Fruit fly (Drosophila melanogaster) whole organism, embryonic: Measurements from ENCODE around the gene bin.

Experiments used
- Abd-B ChIP-seq: fragments of 200-800 bp; sonication (Bioruptor generic); optimal IDR thresholded peaks from 2 replicates; lab custom pipeline; 2018; ENCODE audit warnings: missing biosample characterization, mild to moderate bottlenecking, missing genetic modification characterization, moderate library complexity
- Adf1 ChIP-seq: fragments of 200-800 bp; sonication (Bioruptor generic); IDR thresholded peaks from 2 replicates; pipeline ENCODE4 v1.3.6; 2022; ENCODE audit warnings: missing biosample characterization, missing genetic modification characterization
- CG10431 ChIP-seq: fragments of 200-800 bp; sonication (Bioruptor generic); optimal IDR thresholded peaks from 3 replicates; lab custom pipeline; 2018; ENCODE audit warnings: missing biosample characterization, mild to moderate bottlenecking, missing genetic modification characterization
- CG11696 ChIP-seq: fragments of 200-800 bp; sonication (Bioruptor generic); IDR thresholded peaks from 2 replicates; pipeline ENCODE4 v1.3.6; 2022; ENCODE audit warnings: missing biosample characterization, missing genetic modification characterization
- CG12155 ChIP-seq: fragments of 200-800 bp; sonication (Bioruptor generic); optimal IDR thresholded peaks from 3 replicates; lab custom pipeline; 2016; ENCODE audit warnings: missing biosample characterization, missing genetic modification characterization
- CG12659 ChIP-seq: fragments of 200-800 bp; sonication (Bioruptor generic); optimal IDR thresholded peaks from 3 replicates; lab custom pipeline; 2017; ENCODE audit warnings: mild to moderate bottlenecking, missing biosample characterization, missing genetic modification reagents, missing genetic modification characterization
- CG15073 ChIP-seq: fragments of 200-800 bp; sonication (Bioruptor generic); optimal IDR thresholded peaks from 2 replicates; lab custom pipeline; 2016; ENCODE audit warnings: missing biosample characterization, missing genetic modification characterization
- CG2199 ChIP-seq: fragments of 200-800 bp; sonication (Bioruptor generic); IDR thresholded peaks from 3 replicates; pipeline ENCODE4 v1.3.6; 2022; ENCODE audit warnings: missing biosample characterization, missing genetic modification characterization
- CG3163 ChIP-seq: fragments of 200-800 bp; sonication (Bioruptor generic); optimal IDR thresholded peaks from 3 replicates; lab custom pipeline; 2016; ENCODE audit warnings: missing biosample characterization, missing genetic modification characterization
- CG42726 ChIP-seq: fragments of 200-800 bp; sonication (Bioruptor generic); IDR thresholded peaks from 2 replicates; pipeline ENCODE4 v1.3.6; 2022; ENCODE audit warnings: missing biosample characterization, missing genetic modification characterization; ENCODE audit not compliant: partially characterized antibody
- CG6254 ChIP-seq: fragments of 200-800 bp; sonication (Bioruptor generic); optimal IDR thresholded peaks from 3 replicates; lab custom pipeline; 2017; ENCODE audit warnings: mild to moderate bottlenecking, missing biosample characterization, missing genetic modification reagents, missing genetic modification characterization
- CG8924 ChIP-seq: fragments of 200-800 bp; optimal IDR thresholded peaks from 3 replicates; lab custom pipeline; 2019; ENCODE audit warnings: missing biosample characterization, mild to moderate bottlenecking, missing genetic modification characterization, moderate library complexity
- CHES-1-like ChIP-seq: fragments of 200-800 bp; sonication (Bioruptor generic); optimal IDR thresholded peaks from 2 replicates; lab custom pipeline; 2016; ENCODE audit warnings: missing biosample characterization, missing genetic modification characterization
- Camta ChIP-seq: fragments of 200-800 bp; sonication (Bioruptor generic); optimal IDR thresholded peaks from 2 replicates; lab custom pipeline; 2016; ENCODE audit warnings: missing biosample characterization, missing genetic modification characterization
- Chrac-16 ChIP-seq: fragments of 200-800 bp; sonication (Bioruptor generic); optimal IDR thresholded peaks from 3 replicates; lab custom pipeline; 2016; ENCODE audit warnings: missing biosample characterization, missing genetic modification characterization
- Dip3 ChIP-seq: fragments of 200-800 bp; sonication (Bioruptor generic); optimal IDR thresholded peaks from 3 replicates; lab custom pipeline; 2016; ENCODE audit warnings: missing biosample characterization, missing genetic modification characterization
- E2f2 ChIP-seq: fragments of 200-800 bp; sonication (Bioruptor generic); IDR thresholded peaks from 2 replicates; pipeline ENCODE4 v1.3.6; 2022; ENCODE audit warnings: missing biosample characterization, missing genetic modification characterization
- H15 ChIP-seq: fragments of 200-800 bp; sonication (Bioruptor generic); IDR thresholded peaks from 3 replicates; pipeline ENCODE4 v1.3.6; 2022; ENCODE audit warnings: missing biosample characterization, missing genetic modification characterization
- HHEX ChIP-seq: fragments of 200-800 bp; sonication (Bioruptor generic); optimal IDR thresholded peaks from 3 replicates; lab custom pipeline; 2017; ENCODE audit warnings: missing biosample characterization, mild to moderate bottlenecking, missing genetic modification characterization, missing genetic modification reagents
- Hand ChIP-seq: fragments of 200-800 bp; sonication (Bioruptor generic); optimal IDR thresholded peaks from 2 replicates; lab custom pipeline; 2017; ENCODE audit warnings: mild to moderate bottlenecking, missing biosample characterization, missing genetic modification reagents, missing genetic modification characterization
- HmgZ ChIP-seq: fragments of 200-800 bp; sonication (Bioruptor generic); optimal IDR thresholded peaks from 2 replicates; lab custom pipeline; 2018; ENCODE audit warnings: missing biosample characterization, mild to moderate bottlenecking, missing genetic modification characterization
- Hr3 ChIP-seq: fragments of 200-800 bp; sonication (Bioruptor generic); optimal IDR thresholded peaks from 3 replicates; lab custom pipeline; 2016; ENCODE audit warnings: missing biosample characterization, missing genetic modification characterization
- Hr39 ChIP-seq: fragments of >200 bp; optimal IDR thresholded peaks from 2 replicates; lab custom pipeline; 2017
- Lim3 ChIP-seq: fragments of 200-800 bp; sonication (Bioruptor generic); IDR thresholded peaks from 2 replicates; pipeline ENCODE4 v1.3.6; 2022; ENCODE audit warnings: missing biosample characterization, missing genetic modification characterization
- Med ChIP-seq: fragments of 200-800 bp; sonication (Bioruptor generic); peaks from one replicate; lab custom pipeline; 2016; ENCODE audit warnings: missing biosample characterization, missing genetic modification characterization, mild to moderate bottlenecking, inconsistent platforms, moderate library complexity
- Pdp1 ChIP-seq, 2 experiments: fragments of 200-800 bp; sonication (Bioruptor generic); optimal IDR thresholded peaks; 3 replicates each; lab custom pipeline; 2016; ENCODE audit warnings: missing biosample characterization in 2 of 2, missing genetic modification characterization in 2 of 2, mild to moderate bottlenecking in 1 of 2, moderate library complexity in 1 of 2
- Poxn ChIP-seq: fragments of 200-800 bp; sonication (Bioruptor generic); IDR thresholded peaks from 2 replicates; pipeline ENCODE4 v1.3.6; 2022; ENCODE audit warnings: missing biosample characterization, missing genetic modification characterization
- ac ChIP-seq: fragments of 200-800 bp; sonication (Bioruptor generic); optimal IDR thresholded peaks from 3 replicates; lab custom pipeline; 2017; ENCODE audit warnings: missing biosample characterization, mild to moderate bottlenecking, missing genetic modification characterization
- amos ChIP-seq: fragments of 200-800 bp; sonication (Bioruptor generic); IDR thresholded peaks from 2 replicates; pipeline ENCODE4 v1.3.6; 2022; ENCODE audit warnings: missing biosample characterization, missing genetic modification characterization; ENCODE audit not compliant: partially characterized antibody
- bowl ChIP-seq: fragments of 200-800 bp; sonication (Bioruptor generic); IDR thresholded peaks from 2 replicates; pipeline ENCODE4 v1.3.6; 2022; ENCODE audit warnings: missing biosample characterization, missing genetic modification characterization
- cato ChIP-seq: fragments of 200-800 bp; sonication (Bioruptor generic); optimal IDR thresholded peaks from 2 replicates; lab custom pipeline; 2016; ENCODE audit warnings: missing biosample characterization, missing genetic modification characterization, borderline replicate concordance
- chif ChIP-seq, 2 experiments: fragments of 200-800 bp; sonication (Bioruptor generic); optimal IDR thresholded peaks; 3 replicates each; lab custom pipeline; 2016; ENCODE audit warnings: missing biosample characterization in 2 of 2, missing genetic modification characterization in 2 of 2
- dpn ChIP-seq, 2 experiments: fragments of 200-800 bp; sonication (Bioruptor generic); optimal IDR thresholded peaks; 3 replicates each; lab custom pipeline; 2016; ENCODE audit warnings: missing biosample characterization in 2 of 2, missing genetic modification characterization in 2 of 2
- ems ChIP-seq: fragments of 200-800 bp; sonication (Bioruptor generic); optimal IDR thresholded peaks from 3 replicates; lab custom pipeline; 2016; ENCODE audit warnings: missing biosample characterization, missing genetic modification characterization
- hbn ChIP-seq: fragments of 200-800 bp; sonication (Bioruptor generic); IDR thresholded peaks from 2 replicates; pipeline ENCODE4 v1.3.6; 2022; ENCODE audit warnings: missing biosample characterization, missing genetic modification characterization; ENCODE audit not compliant: partially characterized antibody
- lola ChIP-seq, 3 experiments: fragments of >200 bp in 2 of 3; fragments of 200-800 bp in 1 of 3; sonication (Bioruptor generic) in 1 of 3; optimal IDR thresholded peaks; 2 replicates each; lab custom pipeline; 2017 to 2019; ENCODE audit warnings: missing biosample characterization in 3 of 3, missing genetic modification characterization in 3 of 3, mild to moderate bottlenecking in 1 of 3, moderate library complexity in 1 of 3
- nerfin-2 ChIP-seq: fragments of 200-800 bp; sonication (Bioruptor generic); IDR thresholded peaks from 2 replicates; pipeline ENCODE4 v1.3.6; 2022; ENCODE audit warnings: missing biosample characterization, missing genetic modification characterization; ENCODE audit not compliant: partially characterized antibody
- odd ChIP-seq: fragments of 200-800 bp; sonication (Bioruptor generic); optimal IDR thresholded peaks from 2 replicates; lab custom pipeline; 2017; ENCODE audit warnings: missing biosample characterization, mild to moderate bottlenecking, missing genetic modification characterization
- prd ChIP-seq, 3 experiments: fragments of >200 bp in 2 of 3; fragments of 200-800 bp in 1 of 3; sonication (Bioruptor generic) in 1 of 3; optimal IDR thresholded peaks in 2 of 3; IDR thresholded peaks in 1 of 3; 2 replicates in 2 of 3; 3 replicates in 1 of 3; pipeline versions ENCODE4 v1.3.6 to Lab custom; 2017 to 2022; ENCODE audit warnings: missing biosample characterization in 1 of 3, missing genetic modification characterization in 1 of 3
- schlank ChIP-seq: fragments of 200-800 bp; sonication (Bioruptor generic); optimal IDR thresholded peaks from 2 replicates; lab custom pipeline; 2018; ENCODE audit warnings: missing biosample characterization, mild to moderate bottlenecking, missing genetic modification characterization
- sim ChIP-seq: fragments of 200-800 bp; sonication (Bioruptor generic); IDR thresholded peaks from 2 replicates; pipeline ENCODE4 v1.3.6; 2022; ENCODE audit warnings: missing biosample characterization, missing genetic modification characterization
- slou ChIP-seq: fragments of 200-800 bp; sonication (Bioruptor generic); optimal IDR thresholded peaks from 3 replicates; lab custom pipeline; 2016; ENCODE audit warnings: missing biosample characterization, missing genetic modification characterization
- sna ChIP-seq: fragments of 200-800 bp; sonication (Bioruptor generic); IDR thresholded peaks from 2 replicates; pipeline ENCODE4 v1.3.6; 2022; ENCODE audit warnings: missing biosample characterization, missing genetic modification characterization; ENCODE audit not compliant: partially characterized antibody
- so ChIP-seq: fragments of 200-800 bp; sonication (Bioruptor generic); IDR thresholded peaks from 3 replicates; pipeline ENCODE4 v1.3.6; 2022; ENCODE audit warnings: missing biosample characterization, missing genetic modification characterization
- trem ChIP-seq: fragments of 200-800 bp; optimal IDR thresholded peaks from 3 replicates; lab custom pipeline; 2019; ENCODE audit warnings: missing biosample characterization, mild to moderate bottlenecking, missing genetic modification characterization, moderate library complexity
- tup ChIP-seq: fragments of 200-800 bp; sonication (Bioruptor generic); optimal IDR thresholded peaks from 2 replicates; lab custom pipeline; 2016; ENCODE audit warnings: missing biosample characterization, mild to moderate bottlenecking, missing genetic modification characterization, moderate library complexity
- twi ChIP-seq: fragments of 200-800 bp; optimal IDR thresholded peaks from 2 replicates; lab custom pipeline; 2019; ENCODE audit warnings: missing biosample characterization, mild to moderate bottlenecking, missing genetic modification characterization, moderate library complexity
- vfl ChIP-seq: fragments of 200-800 bp; sonication (Bioruptor generic); optimal IDR thresholded peaks from 2 replicates; lab custom pipeline; 2016; ENCODE audit warnings: missing biosample characterization, missing genetic modification characterization

Gene bin

DNA sequence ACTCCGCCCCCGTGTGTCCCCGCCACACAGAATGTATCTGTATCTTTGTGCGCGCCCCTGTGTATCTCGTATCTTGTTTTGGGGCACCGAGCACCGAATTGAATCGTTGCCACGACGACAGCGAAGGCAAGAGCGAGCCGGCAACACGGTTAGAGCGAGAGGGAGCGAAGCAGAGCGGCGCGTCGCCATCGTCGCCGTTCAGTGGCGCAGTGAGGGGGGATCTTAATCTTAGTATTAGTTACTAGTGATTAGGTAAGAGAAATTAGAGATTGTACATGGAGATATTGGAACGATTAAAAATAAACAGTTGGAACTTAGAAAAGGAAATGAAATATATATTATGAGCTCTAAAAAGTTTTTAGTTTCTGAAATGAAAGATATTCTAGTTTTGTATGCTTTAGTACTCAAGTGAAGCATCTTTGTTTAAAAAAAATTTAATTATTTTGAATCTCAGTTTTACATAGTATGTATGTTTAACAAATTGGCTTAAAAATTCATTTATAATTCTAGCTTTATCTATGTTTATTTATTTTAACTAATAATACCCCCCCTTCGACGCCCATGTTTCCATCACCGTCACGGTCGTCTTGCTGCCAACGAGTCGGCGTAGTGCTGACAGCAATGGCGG is 1.4 kb upstream of the bin start (continued):
- TF ChIP-seq sna (GFP tag; lab: Robert Waterston, UW) (no peak), CG11696 (GFP tag; lab: Robert Waterston, UW) (0 out of 2 replicates have a peak, but pooled peaks have one; percentile 37), lola (GFP tag; optimal IDR thresholded peaks at IDR 0.05; lab: Kevin White, UChicago) (peak in 1 of 3 experiments; percentile 97), Hr3 (peak; percentile 92), tup (GFP tag; lab: Kevin White, UChicago) (peak; percentile 2), vfl (GFP tag; lab: Kevin White, UChicago) (no peak), CG12659 (GFP tag; lab: Kevin White, UChicago) (peak; percentile 96), Hand (GFP tag; lab: Kevin White, UChicago) (peak; percentile 78), Chrac-16 (peak; percentile 88), prd (optimal IDR thresholded peaks at IDR 0.05; lab: Kevin White, UChicago) (no peak), prd (GFP tag; IDR thresholded peaks at IDR 0.05; lab: Robert Waterston, UW) (peak; percentile 87), CG15073 (GFP tag; lab: Kevin White, UChicago) (peak; percentile 40), Pdp1 (GFP tag; optimal IDR thresholded peaks at IDR 0.05; lab: Kevin White, UChicago) (peak; percentile 80 to 82), CG6254 (GFP tag; lab: Kevin White, UChicago) (peak; percentile 91), nerfin-2 (GFP tag; lab: Robert Waterston, UW) (no peak), Hr39 (lab: Kevin White, UChicago) (no peak), CG12155 (peak; percentile 73), chif (GFP tag; optimal IDR thresholded peaks at IDR 0.05; lab: Kevin White, UChicago) (peak; percentile 42 to 53), sim (no peak), Adf1 (peak; percentile 79), CG10431 (GFP tag; lab: Kevin White, UChicago) (peak; percentile 65), odd (peak; percentile 94), Poxn (GFP tag; lab: Robert Waterston, UW) (peak; percentile 63), E2f2 (GFP tag; lab: Robert Waterston, UW) (peak; percentile 63; the same call in 1 of the 2 replicates), CG8924 (tag; lab: Kevin White, UChicago) (peak; percentile 95), H15 (GFP tag; lab: Robert Waterston, UW) (peak; percentile 68; the same call in 2 of the 3 replicates), schlank (tag; lab: Kevin White, UChicago) (peak; percentile 7), slou (GFP tag; lab: Kevin White, UChicago) (peak; percentile 88), hbn (no peak), CG2199 (GFP tag; lab: Robert Waterston, UW) (0 out of 3 replicates have a peak, but pooled peaks have one; percentile 11), twi (tag; lab: Kevin White, UChicago) (peak; percentile 80), ac (GFP tag; lab: Kevin White, UChicago) (peak; percentile 65), Dip3 (GFP tag; lab: Kevin White, UChicago) (no peak), HHEX (GFP tag; lab: Kevin White, UChicago) (peak; percentile 92), CHES-1-like (GFP tag; lab: Kevin White, UChicago) (peak; percentile 27), so (peak; percentile 79; the same call in 2 of the 3 replicates), CG42726 (GFP tag; lab: Robert Waterston, UW) (no peak), amos (GFP tag; lab: Robert Waterston, UW) (no peak), CG3163 (GFP tag; lab: Kevin White, UChicago) (no peak), HmgZ (tag; lab: Kevin White, UChicago) (peak; percentile 49), Camta (peak; percentile 79), Med (GFP tag; lab: Kevin White, UChicago) (peak; percentile 92), Lim3 (GFP tag; lab: Robert Waterston, UW) (no peak; the same call in 1 of the 2 replicates), trem (peak; percentile 90), cato (GFP tag; lab: Kevin White, UChicago) (peak; percentile 71), bowl (GFP tag; lab: Robert Waterston, UW) (no peak), dpn (GFP tag; optimal IDR thresholded peaks at IDR 0.05; lab: Kevin White, UChicago) (peak; percentile 77), Abd-B (GFP tag; lab: Kevin White, UChicago) (peak; percentile 95), ems (GFP tag; lab: Kevin White, UChicago) (peak; percentile 57)
